Worm (Caenorhabditis elegans) whole organism, L1 larva: ENCODE results near the gene math-26.

Experiments
- C04F5.9 ChIP-seq: sonication (generic microtip); optimal IDR thresholded peaks from 2 replicates; lab custom pipeline; 2016; ENCODE audit warnings: missing genetic modification characterization, missing compliant biosample characterization
- F16B12.6 ChIP-seq: fragments of 150-350 bp; optimal IDR thresholded peaks from 2 replicates; lab custom pipeline; 2014; ENCODE audit warnings: missing biosample characterization, missing genetic modification characterization
- Y116A8C.19 ChIP-seq: sonication (generic microtip); optimal IDR thresholded peaks from 2 replicates; lab custom pipeline; 2016; ENCODE audit warnings: missing compliant biosample characterization, missing genetic modification characterization, borderline replicate concordance
- aly-2 ChIP-seq: fragments of 150-350 bp; optimal IDR thresholded peaks from 2 replicates; lab custom pipeline; 2014; ENCODE audit warnings: missing biosample characterization, missing genetic modification characterization
- ama-1 ChIP-seq: fragments of 150-350 bp; optimal IDR thresholded peaks from 2 replicates; lab custom pipeline; 2014
- ceh-8 ChIP-seq: fragments of 200-800 bp; sonication (Bioruptor generic); optimal IDR thresholded peaks from 2 replicates; lab custom pipeline; 2018; ENCODE audit warnings: mild to moderate bottlenecking, missing genetic modification characterization, moderate library complexity, missing compliant biosample characterization
- ces-1 ChIP-seq: fragments of 150-350 bp; optimal IDR thresholded peaks from 2 replicates; lab custom pipeline; 2014; ENCODE audit warnings: missing biosample characterization, missing genetic modification reagents, missing genetic modification characterization
- dpl-1 ChIP-seq, 3 experiments: fragments of 150-350 bp in 2 of 3; sonication (generic microtip) in 1 of 3; optimal IDR thresholded peaks; 2 replicates each; lab custom pipeline; 2014 to 2017; ENCODE audit warnings: missing biosample characterization in 3 of 3, missing genetic modification characterization in 3 of 3, missing genetic modification reagents in 3 of 3
- dsc-1 ChIP-seq: sonication (generic microtip); optimal IDR thresholded peaks from 2 replicates; lab custom pipeline; 2016; ENCODE audit warnings: mild to moderate bottlenecking, missing genetic modification characterization, missing compliant biosample characterization
- efl-1 ChIP-seq, 4 experiments: fragments of 150-350 bp; optimal IDR thresholded peaks in 3 of 4; peaks in 1 of 4; 1 replicate in 1 of 4; 2 replicates in 3 of 4; lab custom pipeline; 2014; ENCODE audit warnings: missing biosample characterization in 2 of 4, missing genetic modification characterization in 2 of 4, missing genetic modification reagents in 2 of 4
- efl-3 ChIP-seq: fragments of 200-800 bp; sonication (Bioruptor generic); optimal IDR thresholded peaks from 2 replicates; lab custom pipeline; 2018; ENCODE audit warnings: mild to moderate bottlenecking, missing genetic modification characterization, missing compliant biosample characterization
- egl-13 ChIP-seq: sonication (generic microtip); optimal IDR thresholded peaks from 2 replicates; lab custom pipeline; 2016; ENCODE audit warnings: missing genotype, missing genetic modification reagents, missing genetic modification characterization, missing compliant biosample characterization
- elt-3 ChIP-seq, 6 experiments: fragments of 150-350 bp in 1 of 6; sonication (generic microtip); optimal IDR thresholded peaks; 2 replicates each; lab custom pipeline; 2017 to 2018; ENCODE audit warnings: missing biosample characterization in 6 of 6, missing genetic modification characterization in 6 of 6, inconsistent platforms in 1 of 6
- fkh-8 ChIP-seq: sonication (generic microtip); optimal IDR thresholded peaks from 2 replicates; lab custom pipeline; 2016; ENCODE audit warnings: mild to moderate bottlenecking, missing genetic modification characterization, missing compliant biosample characterization
- grh-1 ChIP-seq: fragments of 200-800 bp; sonication (Bioruptor generic); IDR thresholded peaks from 2 replicates; pipeline ENCODE4 v1.3.6; 2022; ENCODE audit warnings: missing genetic modification reagents, missing genetic modification characterization, missing compliant biosample characterization
- hlh-17 ChIP-seq: fragments of 200-800 bp; sonication (Bioruptor generic); optimal IDR thresholded peaks from 2 replicates; lab custom pipeline; 2018; ENCODE audit warnings: missing genetic modification characterization, mild to moderate bottlenecking, missing compliant biosample characterization, moderate library complexity, borderline replicate concordance
- hpl-2 ChIP-seq: fragments of 150-350 bp; optimal IDR thresholded peaks from 2 replicates; lab custom pipeline; 2014; ENCODE audit warnings: missing biosample characterization, missing genetic modification reagents, missing genetic modification characterization
- isw-1 ChIP-seq: fragments of 200-800 bp; sonication (Bioruptor generic); IDR thresholded peaks from 2 replicates; pipeline ENCODE4 v1.3.6; 2022; ENCODE audit warnings: missing genetic modification characterization, missing compliant biosample characterization
- lin-13 ChIP-seq: fragments of 150-350 bp; optimal IDR thresholded peaks from 2 replicates; lab custom pipeline; 2014; ENCODE audit warnings: missing biosample characterization, missing genetic modification reagents, missing genetic modification characterization
- lin-14 ChIP-seq: fragments of 200-800 bp; sonication (Bioruptor generic); optimal IDR thresholded peaks from 2 replicates; lab custom pipeline; 2018; ENCODE audit warnings: mild to moderate bottlenecking, missing genetic modification characterization, moderate library complexity, missing compliant biosample characterization
- lin-15B ChIP-seq: fragments of 150-350 bp; sonication (generic microtip); optimal IDR thresholded peaks from 3 replicates; lab custom pipeline; 2014; ENCODE audit warnings: missing biosample characterization, missing genetic modification characterization
- lin-35 ChIP-seq, 2 experiments: fragments of 150-350 bp; optimal IDR thresholded peaks; 2 replicates each; lab custom pipeline; 2014; ENCODE audit warnings: missing biosample characterization in 2 of 2, missing genetic modification characterization in 2 of 2, missing genetic modification reagents in 2 of 2
- lir-3 ChIP-seq: sonication (generic microtip); optimal IDR thresholded peaks from 2 replicates; lab custom pipeline; 2016; ENCODE audit warnings: mild to moderate bottlenecking, missing genetic modification characterization, moderate library complexity, missing compliant biosample characterization; ENCODE audit not compliant: poor library complexity
- lsy-2 ChIP-seq, 2 experiments: fragments of 150-350 bp; optimal IDR thresholded peaks; 2 replicates each; lab custom pipeline; 2014; ENCODE audit warnings: missing biosample characterization in 2 of 2, missing genetic modification characterization in 2 of 2
- mab-9 ChIP-seq: fragments of 200-800 bp; sonication (Bioruptor generic); IDR thresholded peaks from 2 replicates; pipeline ENCODE4 v1.3.6; 2022; ENCODE audit warnings: missing genetic modification reagents, missing genetic modification characterization, missing compliant biosample characterization
- mdl-1 ChIP-seq, 2 experiments: fragments of 150-350 bp; optimal IDR thresholded peaks; 2 replicates each; lab custom pipeline; 2014 to 2017; ENCODE audit warnings: missing biosample characterization in 2 of 2, missing genetic modification characterization in 2 of 2, inconsistent platforms in 1 of 2
- mep-1 ChIP-seq: fragments of 150-350 bp; optimal IDR thresholded peaks from 2 replicates; lab custom pipeline; 2014; ENCODE audit warnings: missing biosample characterization, missing genetic modification characterization
- nhr-11 ChIP-seq: fragments of 150-350 bp; optimal IDR thresholded peaks from 2 replicates; lab custom pipeline; 2014; ENCODE audit warnings: missing biosample characterization, missing genetic modification characterization
- nhr-12 ChIP-seq: sonication (generic microtip); optimal IDR thresholded peaks from 2 replicates; lab custom pipeline; 2017; ENCODE audit warnings: missing biosample characterization, missing genetic modification characterization
- nhr-19 ChIP-seq: fragments of 200-800 bp; sonication (Bioruptor generic); conservative IDR thresholded peaks from 2 replicates; pipeline ENCODE4 v1.3.6; 2022; ENCODE audit warnings: missing genetic modification characterization, missing compliant biosample characterization
- nhr-237 ChIP-seq: fragments of 150-350 bp; optimal IDR thresholded peaks from 2 replicates; lab custom pipeline; 2014; ENCODE audit warnings: missing biosample characterization, missing genetic modification characterization
- nhr-47 ChIP-seq: sonication (generic microtip); optimal IDR thresholded peaks from 2 replicates; lab custom pipeline; 2016; ENCODE audit warnings: mild to moderate bottlenecking, missing genetic modification characterization, moderate library complexity, missing compliant biosample characterization
- nhr-76 ChIP-seq: sonication (generic microtip); optimal IDR thresholded peaks from 2 replicates; lab custom pipeline; 2017; ENCODE audit warnings: missing biosample characterization, missing genetic modification characterization
- nhr-84 ChIP-seq: sonication (generic microtip); optimal IDR thresholded peaks from 2 replicates; lab custom pipeline; 2017; ENCODE audit warnings: missing biosample characterization, missing genetic modification characterization
- pqm-1 ChIP-seq: sonication (generic microtip); optimal IDR thresholded peaks from 3 replicates; lab custom pipeline; 2017; ENCODE audit warnings: missing biosample characterization, missing genetic modification characterization
- rnt-1 ChIP-seq: sonication (generic microtip); optimal IDR thresholded peaks from 2 replicates; lab custom pipeline; 2016; ENCODE audit warnings: mild to moderate bottlenecking, missing genetic modification characterization, moderate library complexity, missing compliant biosample characterization
- skn-1 ChIP-seq: fragments of 150-350 bp; optimal IDR thresholded peaks from 2 replicates; lab custom pipeline; 2014; ENCODE audit warnings: missing biosample characterization, missing genetic modification characterization
- swsn-7 ChIP-seq: sonication (generic microtip); optimal IDR thresholded peaks from 2 replicates; lab custom pipeline; 2016; ENCODE audit warnings: missing genetic modification characterization, missing compliant biosample characterization
- tlp-1 ChIP-seq: fragments of 150-350 bp; optimal IDR thresholded peaks from 2 replicates; lab custom pipeline; 2014; ENCODE audit warnings: missing biosample characterization, missing genetic modification characterization
- unc-86 ChIP-seq: sonication (generic microtip); optimal IDR thresholded peaks from 2 replicates; lab custom pipeline; 2016; ENCODE audit warnings: missing genetic modification characterization, missing compliant biosample characterization
- unc-98 ChIP-seq: fragments of 200-800 bp; sonication (Bioruptor generic); IDR thresholded peaks from 2 replicates; pipeline ENCODE4 v1.3.6; 2022; ENCODE audit warnings: missing genetic modification characterization, missing compliant biosample characterization
- xbp-1 ChIP-seq: sonication (generic microtip); optimal IDR thresholded peaks from 2 replicates; lab custom pipeline; 2016; ENCODE audit warnings: missing genetic modification characterization, missing compliant biosample characterization
- ztf-11 ChIP-seq, 2 experiments: sonication (generic microtip); optimal IDR thresholded peaks; 2 replicates each; lab custom pipeline; 2016 to 2017; ENCODE audit warnings: missing genetic modification characterization in 2 of 2, missing biosample characterization in 1 of 2, missing compliant biosample characterization in 1 of 2

Gene math-26

ce11 chrII:1808217-1808616, 36.8 kb downstream of the math-26 start, which contains the start of gene C08F1.8:
C08F1.8 (minus strand) TSS chrII:1808317.
- TF ChIP-seq lin-35 (GFP tag; optimal IDR thresholded peaks at IDR 0.05; lab: Kevin White, UChicago) (peak in 1 of 2 experiments; percentile 8), fkh-8 (tag; lab: Kevin White, UChicago) (peak; percentile 24), dpl-1 (GFP tag; optimal IDR thresholded peaks at IDR 0.05; lab: Kevin White, UChicago) (peak in 1 of 3 experiments; percentile 37), lin-13 (no peak), F16B12.6 (peak; percentile 31), unc-86 (tag; lab: Kevin White, UChicago) (peak; percentile 52), egl-13 (tag; lab: Kevin White, UChicago) (no peak), xbp-1 (tag; lab: Kevin White, UChicago) (no peak), efl-1 (optimal IDR thresholded peaks at IDR 0.05; lab: Kevin White, UChicago) (peak; percentile 4 to 38), efl-1 (GFP tag; optimal IDR thresholded peaks at IDR 0.05 in 1 of 2; lab: Kevin White, UChicago) (peak in 1 of 2 experiments; percentile 29), nhr-47 (tag; lab: Kevin White, UChicago) (no peak), dsc-1 (tag; lab: Kevin White, UChicago) (peak; percentile 4), lin-14 (GFP tag; lab: Kevin White, UChicago) (peak; percentile 29)
- TF ChIP-seq, all 84 proteins: peak for 8

- no peak for TF ChIP-seq aly-2 (tag; lab: Kevin White, UChicago)
- TF ChIP-seq efl-1 (optimal IDR thresholded peaks at IDR 0.05; lab: Kevin White, UChicago): no peak
- peak in 1 of 2 experiments; percentile 86 for TF ChIP-seq efl-1 (GFP tag; optimal IDR thresholded peaks at IDR 0.05 in 1 of 2; lab: Kevin White, UChicago)
Measured at ce11 chrII:1816053-1816452, 44.6 kb downstream of the math-26 start.

ce11 chrII:1818300-1818699, 46.9 kb downstream of the math-26 start, which contains the start of gene fbxb-10:
fbxb-10 (minus strand) TSS chrII:1818400.
- no peak for TF ChIP-seq tlp-1 (tag; lab: Kevin White, UChicago)
- no peak for TF ChIP-seq aly-2 (tag; lab: Kevin White, UChicago)
- TF ChIP-seq Y116A8C.19 (tag; lab: Kevin White, UChicago): no peak
- no peak for TF ChIP-seq lsy-2 (tag; optimal IDR thresholded peaks at IDR 0.05; lab: Kevin White, UChicago)
- no peak for TF ChIP-seq C04F5.9 (tag; lab: Kevin White, UChicago)
- TF ChIP-seq isw-1 (GFP tag; lab: Robert Waterston, UW): no peak
- TF ChIP-seq lin-13: no peak
- no peak for TF ChIP-seq efl-3
- no peak for TF ChIP-seq efl-1 (optimal IDR thresholded peaks at IDR 0.05; lab: Kevin White, UChicago)
- no peak for TF ChIP-seq efl-1 (GFP tag; optimal IDR thresholded peaks at IDR 0.05 in 1 of 2; lab: Kevin White, UChicago)
- no peak for TF ChIP-seq nhr-12
- TF ChIP-seq mdl-1 (tag; optimal IDR thresholded peaks at IDR 0.05; lab: Kevin White, UChicago): no peak
- TF ChIP-seq F16B12.6: no peak
- no peak for TF ChIP-seq ceh-8 (GFP tag; lab: Kevin White, UChicago)
- TF ChIP-seq dsc-1 (tag; lab: Kevin White, UChicago): no peak
- no peak for TF ChIP-seq nhr-76
- TF ChIP-seq nhr-19 (GFP tag; lab: Robert Waterston, UW): no peak
- TF ChIP-seq lin-35 (GFP tag; optimal IDR thresholded peaks at IDR 0.05; lab: Kevin White, UChicago): no peak
- TF ChIP-seq pqm-1 (tag; lab: Kevin White, UChicago): no peak
- TF ChIP-seq, all 84 proteins: peak for 0

ce11 chrII:1819944-1820570, 48.6 kb downstream of the math-26 start, which contains the start of gene fbxc-19:
fbxc-19 (plus strand) TSS chrII:1820479.
- TF ChIP-seq dsc-1 (tag; lab: Kevin White, UChicago) (no peak), mab-9 (no peak), nhr-237 (tag; lab: Kevin White, UChicago) (peak; percentile 64), nhr-84 (tag; lab: Kevin White, UChicago) (no peak), skn-1 (peak; percentile 91), nhr-11 (tag; lab: Kevin White, UChicago) (peak; percentile 63), hlh-17 (GFP tag; lab: Kevin White, UChicago) (no peak), swsn-7 (peak; percentile 34), lin-15B (tag; lab: Kevin White, UChicago) (peak; percentile 4), ama-1 (lab: Kevin White, UChicago) (no peak), elt-3 (tag; optimal IDR thresholded peaks at IDR 0.05; lab: Kevin White, UChicago) (peak in 3 of 6 experiments; percentile 60 to 96 (median 89)), hpl-2 (GFP tag; lab: Kevin White, UChicago) (peak; percentile 45), unc-98 (GFP tag; lab: Robert Waterston, UW) (no peak), rnt-1 (tag; lab: Kevin White, UChicago) (peak; percentile 58), lir-3 (tag; lab: Kevin White, UChicago) (peak; percentile 38), efl-1 (optimal IDR thresholded peaks at IDR 0.05; lab: Kevin White, UChicago) (peak; percentile 77 to 78), efl-1 (GFP tag; optimal IDR thresholded peaks at IDR 0.05 in 1 of 2; lab: Kevin White, UChicago) (peak; percentile 63 to 94), fkh-8 (tag; lab: Kevin White, UChicago) (no peak), mep-1 (tag; lab: Kevin White, UChicago) (peak; percentile 58), xbp-1 (tag; lab: Kevin White, UChicago) (peak; percentile 3), grh-1 (GFP tag; lab: Robert Waterston, UW) (no peak), ztf-11 (tag; optimal IDR thresholded peaks at IDR 0.05; lab: Kevin White, UChicago) (no peak), tlp-1 (tag; lab: Kevin White, UChicago) (peak; percentile 81), ces-1 (no peak)
